Fruit fly (Drosophila melanogaster) whole organism, embryonic: ENCODE results near the gene DnaJ-1.
A peak's percentile ranks its signal among the peaks of the same experiment; 100 is the strongest.

Experiments
- BEAF-32 ChIP-seq: fragments of 200-800 bp; sonication (Bioruptor generic); optimal IDR thresholded peaks from 3 replicates; lab custom pipeline; 2017; ENCODE audit warnings: missing biosample characterization, missing genetic modification characterization, mild to moderate bottlenecking, moderate library complexity, missing genetic modification reagents
- C15 ChIP-seq: fragments of 200-800 bp; sonication (Bioruptor generic); IDR thresholded peaks from 3 replicates; pipeline ENCODE4 v1.3.6; 2022; ENCODE audit warnings: missing biosample characterization, missing genetic modification characterization
- CG10267 ChIP-seq: fragments of 200-800 bp; sonication (Bioruptor generic); optimal IDR thresholded peaks from 2 replicates; lab custom pipeline; 2018; ENCODE audit warnings: missing biosample characterization, mild to moderate bottlenecking, missing genetic modification characterization, moderate library complexity
- CG10321 ChIP-seq: fragments of 200-800 bp; sonication (Bioruptor generic); IDR thresholded peaks from 2 replicates; pipeline ENCODE4 v1.3.6; 2022; ENCODE audit warnings: missing biosample characterization, missing genetic modification characterization
- CG10959 ChIP-seq: fragments of 200-800 bp; sonication (Bioruptor generic); IDR thresholded peaks from 2 replicates; pipeline ENCODE4 v1.3.6; 2022; ENCODE audit warnings: missing biosample characterization, missing genetic modification characterization
- CG11093 ChIP-seq: fragments of 200-800 bp; sonication (Bioruptor generic); IDR thresholded peaks from 3 replicates; pipeline ENCODE4 v1.3.6; 2022; ENCODE audit warnings: missing biosample characterization, missing genetic modification characterization
- CG12219 ChIP-seq: fragments of 200-800 bp; sonication (Bioruptor generic); optimal IDR thresholded peaks from 3 replicates; lab custom pipeline; 2018; ENCODE audit warnings: missing biosample characterization, mild to moderate bottlenecking, missing genetic modification characterization
- CG12299 ChIP-seq: fragments of 200-800 bp; sonication (Bioruptor generic); optimal IDR thresholded peaks from 2 replicates; lab custom pipeline; 2018; ENCODE audit warnings: missing biosample characterization, mild to moderate bottlenecking, missing genetic modification characterization
- CG14667 ChIP-seq: fragments of 200-800 bp; sonication (Bioruptor generic); IDR thresholded peaks from 2 replicates; pipeline ENCODE4 v1.3.6; 2022; ENCODE audit warnings: missing biosample characterization, missing genetic modification characterization
- CG15601 ChIP-seq: fragments of 200-800 bp; sonication (Bioruptor generic); optimal IDR thresholded peaks from 3 replicates; lab custom pipeline; 2019; ENCODE audit warnings: missing biosample characterization, mild to moderate bottlenecking, missing genetic modification characterization, moderate library complexity
- CG15696 ChIP-seq: fragments of 200-800 bp; sonication (Bioruptor generic); optimal IDR thresholded peaks from 2 replicates; lab custom pipeline; 2019; ENCODE audit warnings: missing biosample characterization, mild to moderate bottlenecking, missing genetic modification characterization, moderate library complexity
- CG1603 ChIP-seq: fragments of 200-800 bp; sonication (Bioruptor generic); optimal IDR thresholded peaks from 2 replicates; lab custom pipeline; 2019; ENCODE audit warnings: missing biosample characterization, mild to moderate bottlenecking, missing genetic modification characterization, moderate library complexity
- CG17361 ChIP-seq: fragments of 200-800 bp; sonication (Bioruptor generic); IDR thresholded peaks from 3 replicates; pipeline ENCODE4 v1.3.6; 2022; ENCODE audit warnings: missing biosample characterization, missing genetic modification characterization
- CG18011 ChIP-seq: fragments of 200-800 bp; sonication (Bioruptor generic); optimal IDR thresholded peaks from 2 replicates; lab custom pipeline; 2017; ENCODE audit warnings: missing biosample characterization, missing genetic modification characterization, mild to moderate bottlenecking, moderate library complexity, missing genotype
- CG18764 ChIP-seq: fragments of 200-800 bp; sonication (Bioruptor generic); optimal IDR thresholded peaks from 3 replicates; lab custom pipeline; 2016; ENCODE audit warnings: missing biosample characterization, missing genetic modification characterization
- CG3163 ChIP-seq: fragments of 200-800 bp; sonication (Bioruptor generic); optimal IDR thresholded peaks from 3 replicates; lab custom pipeline; 2016; ENCODE audit warnings: missing biosample characterization, missing genetic modification characterization
- CG4424 ChIP-seq: fragments of 200-800 bp; sonication (Bioruptor generic); optimal IDR thresholded peaks from 3 replicates; lab custom pipeline; 2016; ENCODE audit warnings: missing biosample characterization, missing genetic modification characterization
- CG8924 ChIP-seq: fragments of 200-800 bp; optimal IDR thresholded peaks from 3 replicates; lab custom pipeline; 2019; ENCODE audit warnings: missing biosample characterization, mild to moderate bottlenecking, missing genetic modification characterization, moderate library complexity
- CTCF ChIP-seq: fragments of 200-800 bp; sonication (Bioruptor generic); optimal IDR thresholded peaks from 2 replicates; lab custom pipeline; 2017; ENCODE audit warnings: missing biosample characterization, mild to moderate bottlenecking, missing genetic modification characterization, moderate library complexity
- Chrac-16 ChIP-seq: fragments of 200-800 bp; sonication (Bioruptor generic); optimal IDR thresholded peaks from 3 replicates; lab custom pipeline; 2016; ENCODE audit warnings: missing biosample characterization, missing genetic modification characterization
- Dad ChIP-seq: fragments of 200-800 bp; sonication (Bioruptor generic); optimal IDR thresholded peaks from 3 replicates; lab custom pipeline; 2016; ENCODE audit warnings: missing biosample characterization, missing genetic modification characterization
- Ets65A ChIP-seq: fragments of 200-800 bp; sonication (Bioruptor generic); peaks from one replicate; lab custom pipeline; 2016; ENCODE audit warnings: missing biosample characterization, missing genetic modification characterization
- Ets97D ChIP-seq: fragments of 200-800 bp; sonication (Bioruptor generic); optimal IDR thresholded peaks from 3 replicates; lab custom pipeline; 2016; ENCODE audit warnings: missing biosample characterization, missing genetic modification characterization
- Gsc ChIP-seq: fragments of 200-800 bp; sonication (Bioruptor generic); IDR thresholded peaks from 2 replicates; pipeline ENCODE4 v1.3.6; 2022; ENCODE audit warnings: missing biosample characterization, missing genetic modification characterization
- HLH54F ChIP-seq: fragments of 200-800 bp; sonication (Bioruptor generic); optimal IDR thresholded peaks from 3 replicates; lab custom pipeline; 2016; ENCODE audit warnings: missing biosample characterization, missing genetic modification characterization
- Hey ChIP-seq: fragments of 200-800 bp; sonication (Bioruptor generic); optimal IDR thresholded peaks from 3 replicates; lab custom pipeline; 2018; ENCODE audit warnings: missing biosample characterization, mild to moderate bottlenecking, missing genetic modification characterization
- MBD-R2 ChIP-seq: fragments of 200-800 bp; sonication (Bioruptor generic); IDR thresholded peaks from 2 replicates; pipeline ENCODE4 v1.3.6; 2022; ENCODE audit warnings: missing biosample characterization, missing genetic modification characterization
- Poxn ChIP-seq: fragments of 200-800 bp; sonication (Bioruptor generic); IDR thresholded peaks from 2 replicates; pipeline ENCODE4 v1.3.6; 2022; ENCODE audit warnings: missing biosample characterization, missing genetic modification characterization
- Rx ChIP-seq: fragments of 200-800 bp; sonication (Bioruptor generic); IDR thresholded peaks from 2 replicates; pipeline ENCODE4 v1.3.6; 2022; ENCODE audit warnings: missing biosample characterization, missing genetic modification characterization
- Spps ChIP-seq: fragments of 200-800 bp; sonication (Bioruptor generic); optimal IDR thresholded peaks from 2 replicates; lab custom pipeline; 2018; ENCODE audit warnings: missing biosample characterization, mild to moderate bottlenecking, missing genetic modification characterization
- Xrp1 ChIP-seq: fragments of 200-800 bp; sonication (Bioruptor generic); IDR thresholded peaks from 2 replicates; pipeline ENCODE4 v1.3.6; 2022; ENCODE audit warnings: missing biosample characterization, missing genetic modification characterization
- ap ChIP-seq: fragments of 200-800 bp; sonication (Bioruptor generic); IDR thresholded peaks from 2 replicates; pipeline ENCODE4 v1.3.6; 2022; ENCODE audit warnings: missing biosample characterization, missing genetic modification characterization
- az2 ChIP-seq: fragments of 200-800 bp; sonication (Bioruptor generic); optimal IDR thresholded peaks from 3 replicates; lab custom pipeline; 2016; ENCODE audit warnings: missing biosample characterization, missing genetic modification characterization
- bsh ChIP-seq, 2 experiments: fragments of 200-800 bp; sonication (Bioruptor generic); optimal IDR thresholded peaks; 2 replicates each; lab custom pipeline; 2017 to 2018; ENCODE audit warnings: mild to moderate bottlenecking in 2 of 2, missing biosample characterization in 2 of 2, missing genetic modification characterization in 2 of 2, moderate library complexity in 1 of 2
- corto ChIP-seq: fragments of 200-800 bp; sonication (Bioruptor generic); optimal IDR thresholded peaks from 2 replicates; lab custom pipeline; 2016; ENCODE audit warnings: missing biosample characterization, mild to moderate bottlenecking, missing genetic modification characterization, moderate library complexity
- da ChIP-seq: fragments of 200-800 bp; sonication (Bioruptor generic); optimal IDR thresholded peaks from 2 replicates; lab custom pipeline; 2016; ENCODE audit warnings: missing biosample characterization, missing genetic modification characterization
- dati ChIP-seq: fragments of 200-800 bp; sonication (Bioruptor generic); IDR thresholded peaks from 2 replicates; pipeline ENCODE4 v1.3.6; 2022; ENCODE audit warnings: missing biosample characterization, missing genetic modification characterization
- en ChIP-seq: fragments of 200-800 bp; sonication (Bioruptor generic); optimal IDR thresholded peaks from 2 replicates; lab custom pipeline; 2016; ENCODE audit warnings: missing biosample characterization, missing genetic modification characterization
- gem ChIP-seq: fragments of 200-800 bp; sonication (Bioruptor generic); optimal IDR thresholded peaks from 2 replicates; lab custom pipeline; 2019; ENCODE audit warnings: missing biosample characterization, mild to moderate bottlenecking, missing genetic modification characterization, moderate library complexity
- h ChIP-seq: fragments of >200 bp; optimal IDR thresholded peaks from 2 replicates; lab custom pipeline; 2017
- ind ChIP-seq: fragments of 200-800 bp; sonication (Bioruptor generic); optimal IDR thresholded peaks from 3 replicates; lab custom pipeline; 2016; ENCODE audit warnings: missing biosample characterization, missing genetic modification characterization
- insv ChIP-seq, 2 experiments: fragments of 200-800 bp; sonication (Bioruptor generic); optimal IDR thresholded peaks; 3 replicates each; lab custom pipeline; 2016 to 2018; ENCODE audit warnings: missing biosample characterization in 2 of 2, missing genetic modification characterization in 2 of 2
- kay ChIP-seq: fragments of 200-800 bp; sonication (Bioruptor generic); optimal IDR thresholded peaks from 2 replicates; lab custom pipeline; 2016; ENCODE audit warnings: missing biosample characterization, missing genetic modification characterization
- ken ChIP-seq: fragments of 200-800 bp; sonication (Bioruptor generic); IDR thresholded peaks from 3 replicates; pipeline ENCODE4 v1.3.6; 2022; ENCODE audit warnings: missing biosample characterization, missing genetic modification characterization
- kni ChIP-seq: fragments of 200-800 bp; sonication (Bioruptor generic); optimal IDR thresholded peaks from 3 replicates; lab custom pipeline; 2017; ENCODE audit warnings: mild to moderate bottlenecking, missing biosample characterization, missing genetic modification reagents, missing genetic modification characterization
- lmd ChIP-seq: fragments of 200-800 bp; sonication (Bioruptor generic); IDR thresholded peaks from 2 replicates; pipeline ENCODE4 v1.3.6; 2022; ENCODE audit warnings: missing biosample characterization, missing genetic modification characterization
- lov ChIP-seq, 2 experiments: fragments of 200-800 bp in 1 of 2; fragments of >200 bp in 1 of 2; sonication (Bioruptor generic) in 1 of 2; IDR thresholded peaks in 1 of 2; optimal IDR thresholded peaks in 1 of 2; 2 replicates in 1 of 2; 3 replicates in 1 of 2; pipeline versions ENCODE4 v1.3.6 to Lab custom; 2017 to 2022; ENCODE audit warnings: missing biosample characterization in 1 of 2, missing genetic modification characterization in 1 of 2
- maf-S ChIP-seq: fragments of 200-800 bp; sonication (Bioruptor generic); optimal IDR thresholded peaks from 2 replicates; lab custom pipeline; 2016; ENCODE audit warnings: missing biosample characterization, missing genetic modification characterization
- mirr ChIP-seq: fragments of 200-800 bp; sonication (Bioruptor generic); optimal IDR thresholded peaks from 3 replicates; lab custom pipeline; 2018; ENCODE audit warnings: missing biosample characterization, mild to moderate bottlenecking, missing genetic modification characterization
- otp ChIP-seq: fragments of 200-800 bp; sonication (Bioruptor generic); IDR thresholded peaks from 3 replicates; pipeline ENCODE4, ENCODE4 v1.3.6; 2022; ENCODE audit warnings: missing biosample characterization, missing genetic modification characterization
- seq ChIP-seq: fragments of 200-800 bp; sonication (Bioruptor generic); IDR thresholded peaks from 2 replicates; pipeline ENCODE4 v1.3.6; 2022; ENCODE audit warnings: missing biosample characterization, missing genetic modification characterization
- sob ChIP-seq: fragments of 200-800 bp; sonication (Bioruptor generic); IDR thresholded peaks from 2 replicates; pipeline ENCODE4 v1.3.6; 2022; ENCODE audit warnings: missing biosample characterization, missing genetic modification characterization
- sr ChIP-seq: fragments of 200-800 bp; sonication (Bioruptor generic); IDR thresholded peaks from 3 replicates; pipeline ENCODE4 v1.3.6; 2022; ENCODE audit warnings: missing biosample characterization, missing genetic modification characterization
- zfh1 ChIP-seq: fragments of 200-800 bp; sonication (Bioruptor generic); IDR thresholded peaks from 3 replicates; pipeline ENCODE4 v1.3.6; 2022; ENCODE audit warnings: missing biosample characterization, missing genetic modification characterization

The DnaJ-1 gene

dm6 chr3L:5793967-5794366 lies 42.0 kb upstream of the DnaJ-1 start, which contains the start of gene Bre1 (continued):
- no peak for TF ChIP-seq sob (GFP tag; lab: Robert Waterston, UW)
- no peak for TF ChIP-seq kay (GFP tag; lab: Kevin White, UChicago)
- no peak for TF ChIP-seq CG8924 (tag; lab: Kevin White, UChicago)
- peak; percentile 82 for TF ChIP-seq MBD-R2 (GFP tag; lab: Robert Waterston, UW)
- no peak for TF ChIP-seq CG12219 (GFP tag; lab: Kevin White, UChicago)
- no peak for TF ChIP-seq C15 (GFP tag; lab: Robert Waterston, UW)
- TF ChIP-seq insv (GFP tag; optimal IDR thresholded peaks at IDR 0.05; lab: Kevin White, UChicago) = no peak
- no peak for TF ChIP-seq CG10959
- no peak for TF ChIP-seq CG18011
- TF ChIP-seq BEAF-32 (GFP tag; lab: Kevin White, UChicago) = peak; percentile 84
- TF ChIP-seq Chrac-16 (GFP tag; lab: Kevin White, UChicago) = no peak
- TF ChIP-seq mirr = no peak
- no peak for TF ChIP-seq bsh (GFP tag; optimal IDR thresholded peaks at IDR 0.05; lab: Kevin White, UChicago)
- TF ChIP-seq Gsc (GFP tag; lab: Robert Waterston, UW) = no peak
- no peak for TF ChIP-seq CG17361 (GFP tag; lab: Robert Waterston, UW)
- no peak for TF ChIP-seq seq (GFP tag; lab: Robert Waterston, UW)
- TF ChIP-seq gem = no peak
- no peak for TF ChIP-seq CG15601 (tag; lab: Kevin White, UChicago)
- TF ChIP-seq corto (GFP tag; lab: Kevin White, UChicago) = no peak
- no peak for TF ChIP-seq kni
- TF ChIP-seq ind (GFP tag; lab: Kevin White, UChicago) = no peak
- no peak for TF ChIP-seq Ets65A (GFP tag; lab: Kevin White, UChicago)
- TF ChIP-seq CG11093 = no peak
- TF ChIP-seq Hey (tag; lab: Kevin White, UChicago) = no peak
- no peak for TF ChIP-seq CG12299 (tag; lab: Kevin White, UChicago)
- TF ChIP-seq h (lab: Kevin White, UChicago) = no peak
- TF ChIP-seq ken (GFP tag; lab: Robert Waterston, UW) = no peak
- no peak for TF ChIP-seq CG15696 (tag; lab: Kevin White, UChicago)
- TF ChIP-seq dati = no peak
- TF ChIP-seq otp (GFP tag; lab: Robert Waterston, UW) = no peak
- TF ChIP-seq HLH54F (GFP tag; lab: Kevin White, UChicago) = no peak
- TF ChIP-seq lmd = no peak
- no peak for TF ChIP-seq Spps (tag; lab: Kevin White, UChicago)
- no peak for TF ChIP-seq maf-S (GFP tag; lab: Kevin White, UChicago)
- no peak for TF ChIP-seq az2 (GFP tag; lab: Kevin White, UChicago)
- TF ChIP-seq CG3163 = no peak
- TF ChIP-seq CG14667 (GFP tag; lab: Robert Waterston, UW) = no peak
- no peak for TF ChIP-seq lov (optimal IDR thresholded peaks at IDR 0.05; lab: Kevin White, UChicago)
- no peak for TF ChIP-seq lov (GFP tag; IDR thresholded peaks at IDR 0.05; lab: Robert Waterston, UW)
- peak; percentile 73 for TF ChIP-seq Ets97D (GFP tag; lab: Kevin White, UChicago)
- TF ChIP-seq Poxn = no peak
- TF ChIP-seq en (GFP tag; lab: Kevin White, UChicago) = no peak
- no peak for TF ChIP-seq Rx (GFP tag; lab: Robert Waterston, UW)
- TF ChIP-seq sr (GFP tag; lab: Robert Waterston, UW) = no peak
- TF ChIP-seq CG10267 = peak; percentile 71
- TF ChIP-seq ap = no peak
- TF ChIP-seq zfh1 (GFP tag; lab: Robert Waterston, UW) = no peak
- TF ChIP-seq da (GFP tag; lab: Kevin White, UChicago) = no peak
- no peak for TF ChIP-seq CG4424 (GFP tag; lab: Kevin White, UChicago)
- no peak for TF ChIP-seq Xrp1 (GFP tag; lab: Robert Waterston, UW)
- TF ChIP-seq CG10321 = no peak
- TF ChIP-seq Dad (GFP tag; lab: Kevin White, UChicago) = no peak
- peak; percentile 75 for TF ChIP-seq CG1603
- no peak for TF ChIP-seq CTCF (GFP tag; lab: Kevin White, UChicago)
- no peak for TF ChIP-seq CG18764 (GFP tag; lab: Kevin White, UChicago)
